Fruit fly (Drosophila melanogaster) whole organism, embryonic: ENCODE measurements around the gene CG32023.
A peak's percentile ranks its signal among the peaks of the same experiment; 100 is the strongest.

Source experiments
- CG10267 ChIP-seq: fragments of 200-800 bp; sonication (Bioruptor generic); optimal IDR thresholded peaks from 2 replicates; lab custom pipeline; 2018; ENCODE audit warnings: missing biosample characterization, mild to moderate bottlenecking, missing genetic modification characterization, moderate library complexity
- CG10274 ChIP-seq: fragments of 200-800 bp; sonication (Bioruptor generic); optimal IDR thresholded peaks from 3 replicates; lab custom pipeline; 2017; ENCODE audit warnings: missing biosample characterization, mild to moderate bottlenecking, missing genetic modification characterization
- CG11093 ChIP-seq: fragments of 200-800 bp; sonication (Bioruptor generic); IDR thresholded peaks from 3 replicates; pipeline ENCODE4 v1.3.6; 2022; ENCODE audit warnings: missing biosample characterization, missing genetic modification characterization
- CG11247 ChIP-seq: fragments of 200-800 bp; sonication (Bioruptor generic); IDR thresholded peaks from 2 replicates; pipeline ENCODE4 v1.3.6; 2022; ENCODE audit warnings: missing biosample characterization, missing genetic modification characterization
- CG11504 ChIP-seq: fragments of 200-800 bp; sonication (Bioruptor generic); optimal IDR thresholded peaks from 3 replicates; lab custom pipeline; 2019; ENCODE audit warnings: missing biosample characterization, mild to moderate bottlenecking, missing genetic modification characterization, moderate library complexity
- CG12219 ChIP-seq: fragments of 200-800 bp; sonication (Bioruptor generic); optimal IDR thresholded peaks from 3 replicates; lab custom pipeline; 2018; ENCODE audit warnings: missing biosample characterization, mild to moderate bottlenecking, missing genetic modification characterization
- CG13424 ChIP-seq: fragments of 200-800 bp; sonication (Bioruptor generic); optimal IDR thresholded peaks from 2 replicates; lab custom pipeline; 2019; ENCODE audit warnings: missing biosample characterization, mild to moderate bottlenecking, missing genetic modification characterization, moderate library complexity
- CG18619 ChIP-seq: fragments of 200-800 bp; sonication (Bioruptor generic); optimal IDR thresholded peaks from 3 replicates; lab custom pipeline; 2017; ENCODE audit warnings: missing biosample characterization, mild to moderate bottlenecking, missing genetic modification characterization
- CG31365 ChIP-seq: fragments of 200-800 bp; sonication (Bioruptor generic); optimal IDR thresholded peaks from 2 replicates; lab custom pipeline; 2018; ENCODE audit warnings: missing biosample characterization, mild to moderate bottlenecking, missing genetic modification characterization
- CG3407 ChIP-seq: fragments of 200-800 bp; sonication (Bioruptor generic); optimal IDR thresholded peaks from 2 replicates; lab custom pipeline; 2018; ENCODE audit warnings: missing biosample characterization, mild to moderate bottlenecking, missing genetic modification characterization
- CG3847 ChIP-seq: fragments of 200-800 bp; sonication (Bioruptor generic); IDR thresholded peaks from 2 replicates; pipeline ENCODE4 v1.3.6; 2022; ENCODE audit warnings: missing biosample characterization, missing genetic modification characterization
- CG4617 ChIP-seq: fragments of 200-800 bp; sonication (Bioruptor generic); optimal IDR thresholded peaks from 3 replicates; lab custom pipeline; 2016; ENCODE audit warnings: missing biosample characterization, missing genetic modification characterization, borderline replicate concordance
- CG4707 ChIP-seq: fragments of 200-800 bp; sonication (Bioruptor generic); optimal IDR thresholded peaks from 2 replicates; lab custom pipeline; 2018; ENCODE audit warnings: missing biosample characterization, mild to moderate bottlenecking, missing genetic modification characterization, moderate library complexity
- CG5180 ChIP-seq: fragments of 200-800 bp; sonication (Bioruptor generic); optimal IDR thresholded peaks from 3 replicates; lab custom pipeline; 2017; ENCODE audit warnings: missing biosample characterization, missing genetic modification characterization, mild to moderate bottlenecking, moderate library complexity, missing genetic modification reagents
- CG6813 ChIP-seq: fragments of 200-800 bp; sonication (Bioruptor generic); optimal IDR thresholded peaks from 2 replicates; lab custom pipeline; 2017; ENCODE audit warnings: missing biosample characterization, missing genetic modification characterization, mild to moderate bottlenecking, moderate library complexity, missing genetic modification reagents
- CG7963 ChIP-seq: fragments of 200-800 bp; sonication (Bioruptor generic); IDR thresholded peaks from 3 replicates; pipeline ENCODE4 v1.3.6; 2022; ENCODE audit warnings: missing biosample characterization, missing genetic modification characterization; ENCODE audit not compliant: partially characterized antibody
- CG8281 ChIP-seq: fragments of 200-800 bp; sonication (Bioruptor generic); optimal IDR thresholded peaks from 2 replicates; lab custom pipeline; 2018; ENCODE audit warnings: missing biosample characterization, mild to moderate bottlenecking, missing genetic modification characterization, moderate library complexity
- CG8359 ChIP-seq: fragments of 200-800 bp; sonication (Bioruptor generic); optimal IDR thresholded peaks from 2 replicates; lab custom pipeline; 2017; ENCODE audit warnings: missing biosample characterization, mild to moderate bottlenecking, missing genetic modification characterization, borderline replicate concordance
- CG8388 ChIP-seq: fragments of 200-800 bp; sonication (Bioruptor generic); optimal IDR thresholded peaks from 2 replicates; lab custom pipeline; 2019; ENCODE audit warnings: missing biosample characterization, mild to moderate bottlenecking, missing genetic modification characterization, moderate library complexity
- CG8478 ChIP-seq: fragments of >200 bp; optimal IDR thresholded peaks from 2 replicates; lab custom pipeline; 2018
- CG8944 ChIP-seq: fragments of 200-800 bp; sonication (Bioruptor generic); optimal IDR thresholded peaks from 3 replicates; lab custom pipeline; 2016; ENCODE audit warnings: missing biosample characterization, missing genetic modification characterization
- Camta ChIP-seq: fragments of 200-800 bp; sonication (Bioruptor generic); optimal IDR thresholded peaks from 2 replicates; lab custom pipeline; 2016; ENCODE audit warnings: missing biosample characterization, missing genetic modification characterization
- CrebB ChIP-seq: fragments of 200-800 bp; sonication (Bioruptor generic); optimal IDR thresholded peaks from 3 replicates; lab custom pipeline; 2018; ENCODE audit warnings: missing biosample characterization, mild to moderate bottlenecking, missing genetic modification characterization
- D19B ChIP-seq: fragments of 200-800 bp; sonication (Bioruptor generic); optimal IDR thresholded peaks from 2 replicates; lab custom pipeline; 2017; ENCODE audit warnings: missing biosample characterization, mild to moderate bottlenecking, missing genetic modification characterization
- Fer1 ChIP-seq: fragments of 200-800 bp; sonication (Bioruptor generic); optimal IDR thresholded peaks from 2 replicates; lab custom pipeline; 2017; ENCODE audit warnings: missing biosample characterization, mild to moderate bottlenecking, missing genetic modification characterization
- Hey ChIP-seq: fragments of 200-800 bp; sonication (Bioruptor generic); optimal IDR thresholded peaks from 3 replicates; lab custom pipeline; 2018; ENCODE audit warnings: missing biosample characterization, mild to moderate bottlenecking, missing genetic modification characterization
- HmgD ChIP-seq: fragments of 200-800 bp; sonication (Bioruptor generic); optimal IDR thresholded peaks from 3 replicates; lab custom pipeline; 2016; ENCODE audit warnings: missing biosample characterization, missing genetic modification characterization
- MBD-R2 ChIP-seq: fragments of 200-800 bp; sonication (Bioruptor generic); IDR thresholded peaks from 2 replicates; pipeline ENCODE4 v1.3.6; 2022; ENCODE audit warnings: missing biosample characterization, missing genetic modification characterization
- MESR4 ChIP-seq: fragments of 200-800 bp; sonication (Bioruptor generic); optimal IDR thresholded peaks from 2 replicates; lab custom pipeline; 2018; ENCODE audit warnings: missing biosample characterization, mild to moderate bottlenecking, missing genetic modification characterization, moderate library complexity
- Pdp1 ChIP-seq, 2 experiments: fragments of 200-800 bp; sonication (Bioruptor generic); optimal IDR thresholded peaks; 3 replicates each; lab custom pipeline; 2016; ENCODE audit warnings: missing biosample characterization in 2 of 2, missing genetic modification characterization in 2 of 2, mild to moderate bottlenecking in 1 of 2, moderate library complexity in 1 of 2
- ac ChIP-seq: fragments of 200-800 bp; sonication (Bioruptor generic); optimal IDR thresholded peaks from 3 replicates; lab custom pipeline; 2017; ENCODE audit warnings: missing biosample characterization, mild to moderate bottlenecking, missing genetic modification characterization
- ara ChIP-seq: fragments of 200-800 bp; sonication (Bioruptor generic); IDR thresholded peaks from 2 replicates; pipeline ENCODE4 v1.3.6; 2022; ENCODE audit warnings: missing biosample characterization, missing genetic modification characterization
- bsh ChIP-seq, 2 experiments: fragments of 200-800 bp; sonication (Bioruptor generic); optimal IDR thresholded peaks; 2 replicates each; lab custom pipeline; 2017 to 2018; ENCODE audit warnings: mild to moderate bottlenecking in 2 of 2, missing biosample characterization in 2 of 2, missing genetic modification characterization in 2 of 2, moderate library complexity in 1 of 2
- cas ChIP-seq: fragments of 200-800 bp; sonication (Bioruptor generic); IDR thresholded peaks from 2 replicates; pipeline ENCODE4 v1.3.6; 2022; ENCODE audit warnings: missing biosample characterization, missing genetic modification characterization
- corto ChIP-seq: fragments of 200-800 bp; sonication (Bioruptor generic); optimal IDR thresholded peaks from 2 replicates; lab custom pipeline; 2016; ENCODE audit warnings: missing biosample characterization, mild to moderate bottlenecking, missing genetic modification characterization, moderate library complexity
- disco-r ChIP-seq: fragments of 200-800 bp; sonication (Bioruptor generic); optimal IDR thresholded peaks from 2 replicates; lab custom pipeline; 2016; ENCODE audit warnings: missing biosample characterization, missing genetic modification characterization
- dysf ChIP-seq: fragments of 200-800 bp; sonication (Bioruptor generic); IDR thresholded peaks from 3 replicates; pipeline ENCODE4 v1.3.6; 2022; ENCODE audit warnings: missing biosample characterization, missing genetic modification characterization
- fd3F ChIP-seq: fragments of 200-800 bp; sonication (Bioruptor generic); optimal IDR thresholded peaks from 2 replicates; lab custom pipeline; 2018; ENCODE audit warnings: missing biosample characterization, mild to moderate bottlenecking, missing genetic modification characterization, moderate library complexity
- ind ChIP-seq: fragments of 200-800 bp; sonication (Bioruptor generic); optimal IDR thresholded peaks from 3 replicates; lab custom pipeline; 2016; ENCODE audit warnings: missing biosample characterization, missing genetic modification characterization
- jigr1 ChIP-seq: fragments of 200-800 bp; sonication (Bioruptor generic); IDR thresholded peaks from 3 replicates; pipeline ENCODE4 v1.3.6; 2022; ENCODE audit warnings: missing biosample characterization, missing genetic modification characterization
- lilli ChIP-seq: fragments of 200-800 bp; sonication (Bioruptor generic); optimal IDR thresholded peaks from 3 replicates; lab custom pipeline; 2016; ENCODE audit warnings: missing biosample characterization, missing genetic modification characterization
- pan ChIP-seq, 4 experiments: fragments of >200 bp in 3 of 4; fragments of 200-800 bp in 1 of 4; sonication (Bioruptor generic) in 1 of 4; optimal IDR thresholded peaks in 3 of 4; IDR thresholded peaks in 1 of 4; 2 replicates each; pipeline versions ENCODE4 v1.3.6 to Lab custom; 2017 to 2022; ENCODE audit warnings: missing biosample characterization in 2 of 4, missing genetic modification characterization in 2 of 4, mixed read lengths in 1 of 4
- pros ChIP-seq: fragments of 200-800 bp; sonication (Bioruptor generic); optimal IDR thresholded peaks from 3 replicates; lab custom pipeline; 2019; ENCODE audit warnings: missing biosample characterization, mild to moderate bottlenecking, missing genetic modification characterization, moderate library complexity
- sd ChIP-seq: fragments of 200-800 bp; sonication (Bioruptor generic); optimal IDR thresholded peaks from 3 replicates; lab custom pipeline; 2018; ENCODE audit warnings: missing biosample characterization, mild to moderate bottlenecking, missing genetic modification characterization, moderate library complexity
- sens ChIP-seq: fragments of 200-800 bp; sonication (Bioruptor generic); peaks from one replicate; lab custom pipeline; 2016; ENCODE audit warnings: missing biosample characterization, missing genetic modification characterization
- sug ChIP-seq: fragments of 200-800 bp; optimal IDR thresholded peaks from 2 replicates; lab custom pipeline; 2019; ENCODE audit warnings: missing biosample characterization, mild to moderate bottlenecking, missing genetic modification characterization, moderate library complexity
- tll ChIP-seq, 2 experiments: fragments of 200-800 bp in 1 of 2; fragments of >200 bp in 1 of 2; sonication (Bioruptor generic) in 1 of 2; optimal IDR thresholded peaks; 2 replicates each; lab custom pipeline; 2017 to 2019; ENCODE audit warnings: missing biosample characterization in 2 of 2, missing genetic modification characterization in 2 of 2, mild to moderate bottlenecking in 1 of 2, moderate library complexity in 1 of 2
- twi ChIP-seq: fragments of 200-800 bp; optimal IDR thresholded peaks from 2 replicates; lab custom pipeline; 2019; ENCODE audit warnings: missing biosample characterization, mild to moderate bottlenecking, missing genetic modification characterization, moderate library complexity

The CG32023 gene

dm6 chr3L:8839563-8840425 lies 35.8 kb upstream of the CG32023 start (continued):
- TF ChIP-seq twi (tag; lab: Kevin White, UChicago) = no peak
- TF ChIP-seq CG10274 (GFP tag; lab: Kevin White, UChicago) = no peak
- TF ChIP-seq CG8478 = no peak
- no peak for TF ChIP-seq dysf (GFP tag; lab: Robert Waterston, UW)
- TF ChIP-seq CG5180 (GFP tag; lab: Kevin White, UChicago) = no peak
- no peak for TF ChIP-seq CG11247
- no peak for TF ChIP-seq sd (tag; lab: Kevin White, UChicago)
- TF ChIP-seq CG3847 (GFP tag; lab: Robert Waterston, UW) = no peak
- no peak for TF ChIP-seq CG13424 (tag; lab: Kevin White, UChicago)
- TF ChIP-seq bsh (GFP tag; optimal IDR thresholded peaks at IDR 0.05; lab: Kevin White, UChicago) = peak in 1 of 2 experiments; percentile 17
- no peak for TF ChIP-seq CG31365
- no peak for TF ChIP-seq fd3F (GFP tag; lab: Kevin White, UChicago)
- no peak for TF ChIP-seq CG12219
- TF ChIP-seq sens (GFP tag; lab: Kevin White, UChicago) = peak; percentile 89
- peak; percentile 45 for TF ChIP-seq pros (GFP tag; lab: Kevin White, UChicago)
- no peak for TF ChIP-seq CG18619 (GFP tag; lab: Kevin White, UChicago)
- TF ChIP-seq Fer1 (GFP tag; lab: Kevin White, UChicago) = no peak
- TF ChIP-seq CG11093 = no peak
- TF ChIP-seq CG10267 (tag; lab: Kevin White, UChicago) = peak; percentile 45
- no peak for TF ChIP-seq CG6813
- peak in 1 of 2 experiments; percentile 56 for TF ChIP-seq pan (optimal IDR thresholded peaks at IDR 0.05; lab: Kevin White, UChicago)
- no peak for TF ChIP-seq pan (GFP tag; optimal IDR thresholded peaks at IDR 0.05 in 1 of 2, IDR thresholded peaks at IDR 0.05 in 1 of 2)
- no peak for TF ChIP-seq Hey (tag; lab: Kevin White, UChicago)
- TF ChIP-seq HmgD (GFP tag; lab: Kevin White, UChicago) = no peak
- TF ChIP-seq CG7963 (GFP tag; lab: Robert Waterston, UW) = no peak
- no peak for TF ChIP-seq CG4707 (GFP tag; lab: Kevin White, UChicago)
- peak; percentile 9 for TF ChIP-seq CG8359
- TF ChIP-seq lilli (GFP tag; lab: Kevin White, UChicago) = no peak
- TF ChIP-seq tll (GFP tag; optimal IDR thresholded peaks at IDR 0.05; lab: Kevin White, UChicago) = no peak
- TF ChIP-seq CG4617 (GFP tag; lab: Kevin White, UChicago) = no peak
- TF ChIP-seq corto (GFP tag; lab: Kevin White, UChicago) = peak; percentile 18
- no peak for TF ChIP-seq Camta (GFP tag; lab: Kevin White, UChicago)
- TF ChIP-seq Pdp1 (GFP tag; optimal IDR thresholded peaks at IDR 0.05; lab: Kevin White, UChicago) = peak in 1 of 2 experiments; percentile 4
- no peak for TF ChIP-seq MESR4 (GFP tag; lab: Kevin White, UChicago)
- TF ChIP-seq CrebB = no peak
- TF ChIP-seq ind (GFP tag; lab: Kevin White, UChicago) = no peak
- no peak for TF ChIP-seq MBD-R2 (GFP tag; lab: Robert Waterston, UW)
- no peak for TF ChIP-seq CG8944 (GFP tag; lab: Kevin White, UChicago)
- no peak for TF ChIP-seq ara (GFP tag; lab: Robert Waterston, UW)
- TF ChIP-seq sug (tag; lab: Kevin White, UChicago) = no peak
- no peak for TF ChIP-seq disco-r (GFP tag; lab: Kevin White, UChicago)
- TF ChIP-seq cas (GFP tag; lab: Robert Waterston, UW) = no peak
- peak; percentile 63 for TF ChIP-seq D19B (GFP tag; lab: Kevin White, UChicago)
- TF ChIP-seq jigr1 (GFP tag; lab: Robert Waterston, UW) = no peak
- TF ChIP-seq CG8388 (GFP tag; lab: Kevin White, UChicago) = peak; percentile 20
- no peak for TF ChIP-seq CG3407 (GFP tag; lab: Kevin White, UChicago)
- peak; percentile 5 for TF ChIP-seq CG11504 (tag; lab: Kevin White, UChicago)
- no peak for TF ChIP-seq CG8281
- no peak for TF ChIP-seq ac (GFP tag; lab: Kevin White, UChicago)
